Fruit fly (Drosophila melanogaster) whole organism, prepupa: Measurements from ENCODE around the gene TfIIFbeta.

Experiments
- Blimp-1 ChIP-seq: fragments of 200-800 bp; sonication (Bioruptor generic); optimal IDR thresholded peaks from 3 replicates; lab custom pipeline; 2017; ENCODE audit warnings: missing biosample characterization, missing genetic modification characterization, mild to moderate bottlenecking, moderate library complexity, missing genetic modification reagents
- CG10631 ChIP-seq: fragments of 200-800 bp; sonication (Bioruptor generic); optimal IDR thresholded peaks from 2 replicates; lab custom pipeline; 2016; ENCODE audit warnings: missing biosample characterization, missing genetic modification characterization
- CG1621 ChIP-seq: fragments of 200-800 bp; sonication (Bioruptor generic); optimal IDR thresholded peaks from 3 replicates; lab custom pipeline; 2018; ENCODE audit warnings: missing biosample characterization, mild to moderate bottlenecking, missing genetic modification characterization
- CG3919 ChIP-seq: fragments of 200-800 bp; sonication (Bioruptor generic); optimal IDR thresholded peaks from 3 replicates; lab custom pipeline; 2016; ENCODE audit warnings: missing biosample characterization, missing genetic modification characterization
- CG6792 ChIP-seq: fragments of 200-800 bp; sonication (Bioruptor generic); optimal IDR thresholded peaks from 3 replicates; lab custom pipeline; 2016; ENCODE audit warnings: missing biosample characterization, missing genetic modification characterization
- CG8319 ChIP-seq: fragments of 200-800 bp; sonication (Bioruptor generic); optimal IDR thresholded peaks from 3 replicates; lab custom pipeline; 2016; ENCODE audit warnings: missing biosample characterization, missing genetic modification characterization
- CG9139 ChIP-seq: fragments of 200-800 bp; sonication (Bioruptor generic); optimal IDR thresholded peaks from 3 replicates; lab custom pipeline; 2017; ENCODE audit warnings: missing biosample characterization, mild to moderate bottlenecking, missing genetic modification characterization
- Eip78C ChIP-seq: fragments of 200-800 bp; sonication (Bioruptor generic); peaks from one replicate; lab custom pipeline; 2016; ENCODE audit warnings: missing biosample characterization, missing genetic modification characterization
- Ets96B ChIP-seq: fragments of 200-800 bp; optimal IDR thresholded peaks from 2 replicates; lab custom pipeline; 2019; ENCODE audit warnings: missing biosample characterization, mild to moderate bottlenecking, missing genetic modification characterization, moderate library complexity
- Lpt ChIP-seq: fragments of 200-800 bp; sonication (Bioruptor generic); optimal IDR thresholded peaks from 3 replicates; lab custom pipeline; 2016; ENCODE audit warnings: missing biosample characterization, missing genetic modification characterization
- OdsH ChIP-seq: fragments of 200-800 bp; sonication (Bioruptor generic); optimal IDR thresholded peaks from 3 replicates; lab custom pipeline; 2016; ENCODE audit warnings: missing biosample characterization, missing genetic modification characterization
- Sox15 ChIP-seq: fragments of 200-800 bp; sonication (Bioruptor generic); optimal IDR thresholded peaks from 3 replicates; lab custom pipeline; 2016; ENCODE audit warnings: missing biosample characterization, missing genetic modification characterization
- fd85E ChIP-seq: fragments of 200-800 bp; sonication (Bioruptor generic); optimal IDR thresholded peaks from 3 replicates; lab custom pipeline; 2016; ENCODE audit warnings: missing biosample characterization, missing genetic modification characterization
- net ChIP-seq: fragments of 200-800 bp; sonication (Bioruptor generic); optimal IDR thresholded peaks from 3 replicates; lab custom pipeline; 2016; ENCODE audit warnings: missing biosample characterization, missing genetic modification characterization
- salr ChIP-seq, 2 experiments: fragments of 200-800 bp; sonication (Bioruptor generic); optimal IDR thresholded peaks; 3 replicates each; lab custom pipeline; 2016 to 2018; ENCODE audit warnings: missing biosample characterization in 2 of 2, missing genetic modification characterization in 2 of 2, mild to moderate bottlenecking in 1 of 2
- spab ChIP-seq: fragments of 200-800 bp; sonication (Bioruptor generic); optimal IDR thresholded peaks from 2 replicates; lab custom pipeline; 2017; ENCODE audit warnings: missing biosample characterization, mild to moderate bottlenecking, missing genetic modification characterization, missing genetic modification reagents

TfIIFbeta gene

dm6 chr3R:10735857-10736256 is 31.7 kb downstream of the TfIIFbeta start, which contains the start of gene tomboy20:
TSS of gene tomboy20 (minus strand) at chr3R:10735957.
- TF ChIP-seq Lpt (GFP tag; lab: Kevin White, UChicago) (no peak), OdsH (GFP tag; lab: Kevin White, UChicago) (no peak), Sox15 (GFP tag; lab: Kevin White, UChicago) (no peak), CG3919 (GFP tag; lab: Kevin White, UChicago) (no peak), CG1621 (tag; lab: Kevin White, UChicago) (no peak), salr (GFP tag; optimal IDR thresholded peaks at IDR 0.05; lab: Kevin White, UChicago) (no peak), CG6792 (GFP tag; lab: Kevin White, UChicago) (no peak), CG10631 (GFP tag; lab: Kevin White, UChicago) (no peak), fd85E (GFP tag; lab: Kevin White, UChicago) (no peak)

DNA sequence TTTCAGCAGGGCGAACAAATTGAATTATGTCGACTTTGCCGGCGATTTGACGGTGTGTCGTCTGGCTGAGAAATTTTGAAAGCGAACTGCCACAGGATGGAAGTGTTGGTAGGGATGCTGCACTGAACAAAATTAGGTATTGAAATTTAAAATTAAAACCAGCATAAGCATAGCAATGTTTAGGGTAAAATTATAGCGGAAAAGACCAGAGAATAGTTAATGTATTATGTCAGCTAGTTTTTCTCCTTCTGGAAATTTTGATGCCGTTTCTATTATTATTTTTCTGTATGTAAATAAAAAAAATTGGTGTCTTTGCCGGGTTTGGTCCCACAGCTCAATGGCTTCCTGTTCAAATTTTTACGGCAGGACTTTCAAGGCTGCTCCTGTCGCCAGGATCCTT is 40.9 kb downstream of the TfIIFbeta start:
- no peak for TF ChIP-seq Ets96B (tag; lab: Kevin White, UChicago)
- TF ChIP-seq Blimp-1 (GFP tag; lab: Kevin White, UChicago) = no peak
- TF ChIP-seq CG8319 (GFP tag; lab: Kevin White, UChicago) = no peak
- no peak for TF ChIP-seq CG6792 (GFP tag; lab: Kevin White, UChicago)
- no peak for TF ChIP-seq net (GFP tag; lab: Kevin White, UChicago)
- no peak for TF ChIP-seq Eip78C (GFP tag; lab: Kevin White, UChicago)
- TF ChIP-seq CG9139 = no peak
- TF ChIP-seq spab = no peak
